Worm (Caenorhabditis elegans) whole organism, L1 larva: ENCODE measurements around the gene C50B8.5.

ENCODE experiments used
- C04F5.9 ChIP-seq: sonication (generic microtip); optimal IDR thresholded peaks from 2 replicates; lab custom pipeline; 2016; ENCODE audit warnings: missing genetic modification characterization, missing compliant biosample characterization
- C16A3.4 ChIP-seq: fragments of 150-350 bp; optimal IDR thresholded peaks from 2 replicates; lab custom pipeline; 2014; ENCODE audit warnings: missing biosample characterization, missing genetic modification characterization
- F16B12.6 ChIP-seq: fragments of 150-350 bp; optimal IDR thresholded peaks from 2 replicates; lab custom pipeline; 2014; ENCODE audit warnings: missing biosample characterization, missing genetic modification characterization
- aly-2 ChIP-seq: fragments of 150-350 bp; optimal IDR thresholded peaks from 2 replicates; lab custom pipeline; 2014; ENCODE audit warnings: missing biosample characterization, missing genetic modification characterization
- ama-1 ChIP-seq: fragments of 150-350 bp; optimal IDR thresholded peaks from 2 replicates; lab custom pipeline; 2014
- blmp-1 ChIP-seq: fragments of 150-350 bp; optimal IDR thresholded peaks from 2 replicates; lab custom pipeline; 2014; ENCODE audit warnings: missing biosample characterization, missing genetic modification characterization
- ceh-63 ChIP-seq: fragments of 200-800 bp; sonication (Bioruptor generic); optimal IDR thresholded peaks from 2 replicates; lab custom pipeline; 2018; ENCODE audit warnings: mild to moderate bottlenecking, missing genetic modification characterization, missing compliant biosample characterization
- ceh-82 ChIP-seq, 3 experiments: fragments of 150-350 bp in 1 of 3; sonication (generic microtip) in 2 of 3; optimal IDR thresholded peaks; 2 replicates each; lab custom pipeline; 2014 to 2017; ENCODE audit warnings: missing biosample characterization in 3 of 3, missing genetic modification characterization in 3 of 3
- ces-1 ChIP-seq: fragments of 150-350 bp; optimal IDR thresholded peaks from 2 replicates; lab custom pipeline; 2014; ENCODE audit warnings: missing biosample characterization, missing genetic modification reagents, missing genetic modification characterization
- dpl-1 ChIP-seq, 3 experiments: fragments of 150-350 bp in 2 of 3; sonication (generic microtip) in 1 of 3; optimal IDR thresholded peaks; 2 replicates each; lab custom pipeline; 2014 to 2017; ENCODE audit warnings: missing biosample characterization in 3 of 3, missing genetic modification characterization in 3 of 3, missing genetic modification reagents in 3 of 3
- efl-1 ChIP-seq, 4 experiments: fragments of 150-350 bp; optimal IDR thresholded peaks in 3 of 4; peaks in 1 of 4; 1 replicate in 1 of 4; 2 replicates in 3 of 4; lab custom pipeline; 2014; ENCODE audit warnings: missing biosample characterization in 2 of 4, missing genetic modification characterization in 2 of 4, missing genetic modification reagents in 2 of 4
- egl-13 ChIP-seq: sonication (generic microtip); optimal IDR thresholded peaks from 2 replicates; lab custom pipeline; 2016; ENCODE audit warnings: missing genotype, missing genetic modification reagents, missing genetic modification characterization, missing compliant biosample characterization
- elt-2 ChIP-seq: sonication (generic microtip); optimal IDR thresholded peaks from 2 replicates; lab custom pipeline; 2016; ENCODE audit warnings: missing genetic modification characterization, mild to moderate bottlenecking, inconsistent platforms, missing compliant biosample characterization, missing genetic modification reagents
- ets-5 ChIP-seq: fragments of 200-800 bp; sonication (Bioruptor generic); IDR thresholded peaks from 2 replicates; pipeline ENCODE4 v1.3.6; 2022; ENCODE audit warnings: missing genetic modification characterization, missing compliant biosample characterization
- fkh-4 ChIP-seq: sonication (generic microtip); optimal IDR thresholded peaks from 2 replicates; lab custom pipeline; 2016; ENCODE audit warnings: missing compliant biosample characterization, missing genetic modification characterization, borderline replicate concordance
- fkh-8 ChIP-seq: sonication (generic microtip); optimal IDR thresholded peaks from 2 replicates; lab custom pipeline; 2016; ENCODE audit warnings: mild to moderate bottlenecking, missing genetic modification characterization, missing compliant biosample characterization
- fos-1 ChIP-seq: fragments of 150-350 bp; optimal IDR thresholded peaks from 2 replicates; lab custom pipeline; 2014; ENCODE audit warnings: missing biosample characterization, missing genetic modification characterization
- hpl-2 ChIP-seq: fragments of 150-350 bp; optimal IDR thresholded peaks from 2 replicates; lab custom pipeline; 2014; ENCODE audit warnings: missing biosample characterization, missing genetic modification reagents, missing genetic modification characterization
- lin-14 ChIP-seq: fragments of 200-800 bp; sonication (Bioruptor generic); optimal IDR thresholded peaks from 2 replicates; lab custom pipeline; 2018; ENCODE audit warnings: mild to moderate bottlenecking, missing genetic modification characterization, moderate library complexity, missing compliant biosample characterization
- lin-39 ChIP-seq: fragments of 150-350 bp; optimal IDR thresholded peaks from 2 replicates; lab custom pipeline; 2014; ENCODE audit warnings: missing biosample characterization, missing genetic modification reagents, missing genetic modification characterization
- lir-3 ChIP-seq: sonication (generic microtip); optimal IDR thresholded peaks from 2 replicates; lab custom pipeline; 2016; ENCODE audit warnings: mild to moderate bottlenecking, missing genetic modification characterization, moderate library complexity, missing compliant biosample characterization; ENCODE audit not compliant: poor library complexity
- lsy-2 ChIP-seq, 2 experiments: fragments of 150-350 bp; optimal IDR thresholded peaks; 2 replicates each; lab custom pipeline; 2014; ENCODE audit warnings: missing biosample characterization in 2 of 2, missing genetic modification characterization in 2 of 2
- mef-2 ChIP-seq: fragments of 150-350 bp; optimal IDR thresholded peaks from 2 replicates; lab custom pipeline; 2014; ENCODE audit warnings: missing biosample characterization, missing genetic modification characterization
- nhr-11 ChIP-seq: fragments of 150-350 bp; optimal IDR thresholded peaks from 2 replicates; lab custom pipeline; 2014; ENCODE audit warnings: missing biosample characterization, missing genetic modification characterization
- nhr-20 ChIP-seq: sonication (generic microtip); optimal IDR thresholded peaks from 2 replicates; lab custom pipeline; 2016; ENCODE audit warnings: mild to moderate bottlenecking, missing genetic modification characterization, missing compliant biosample characterization
- nhr-237 ChIP-seq: fragments of 150-350 bp; optimal IDR thresholded peaks from 2 replicates; lab custom pipeline; 2014; ENCODE audit warnings: missing biosample characterization, missing genetic modification characterization
- nhr-47 ChIP-seq: sonication (generic microtip); optimal IDR thresholded peaks from 2 replicates; lab custom pipeline; 2016; ENCODE audit warnings: mild to moderate bottlenecking, missing genetic modification characterization, moderate library complexity, missing compliant biosample characterization
- nhr-76 ChIP-seq: sonication (generic microtip); optimal IDR thresholded peaks from 2 replicates; lab custom pipeline; 2017; ENCODE audit warnings: missing biosample characterization, missing genetic modification characterization
- nhr-84 ChIP-seq: sonication (generic microtip); optimal IDR thresholded peaks from 2 replicates; lab custom pipeline; 2017; ENCODE audit warnings: missing biosample characterization, missing genetic modification characterization
- nhr-90 ChIP-seq: sonication (generic microtip); optimal IDR thresholded peaks from 2 replicates; lab custom pipeline; 2016; ENCODE audit warnings: mild to moderate bottlenecking, missing genetic modification characterization, missing compliant biosample characterization; ENCODE audit not compliant: poor library complexity
- pax-3 ChIP-seq: fragments of 200-800 bp; sonication (Bioruptor generic); optimal IDR thresholded peaks from 2 replicates; lab custom pipeline; 2018; ENCODE audit warnings: mild to moderate bottlenecking, missing genetic modification characterization, moderate library complexity, missing compliant biosample characterization
- pqm-1 ChIP-seq: sonication (generic microtip); optimal IDR thresholded peaks from 3 replicates; lab custom pipeline; 2017; ENCODE audit warnings: missing biosample characterization, missing genetic modification characterization
- rnt-1 ChIP-seq: sonication (generic microtip); optimal IDR thresholded peaks from 2 replicates; lab custom pipeline; 2016; ENCODE audit warnings: mild to moderate bottlenecking, missing genetic modification characterization, moderate library complexity, missing compliant biosample characterization
- sox-4 ChIP-seq: sonication (generic microtip); optimal IDR thresholded peaks from 2 replicates; lab custom pipeline; 2016; ENCODE audit warnings: missing genetic modification characterization, missing compliant biosample characterization
- sptf-1 ChIP-seq: fragments of 150-350 bp; optimal IDR thresholded peaks from 2 replicates; lab custom pipeline; 2014; ENCODE audit warnings: missing biosample characterization, missing genetic modification characterization
- swsn-7 ChIP-seq: sonication (generic microtip); optimal IDR thresholded peaks from 2 replicates; lab custom pipeline; 2016; ENCODE audit warnings: missing genetic modification characterization, missing compliant biosample characterization
- tbx-2 ChIP-seq: sonication (generic microtip); optimal IDR thresholded peaks from 2 replicates; lab custom pipeline; 2016; ENCODE audit warnings: missing genetic modification characterization, missing compliant biosample characterization
- tlp-1 ChIP-seq: fragments of 150-350 bp; optimal IDR thresholded peaks from 2 replicates; lab custom pipeline; 2014; ENCODE audit warnings: missing biosample characterization, missing genetic modification characterization
- unc-86 ChIP-seq: sonication (generic microtip); optimal IDR thresholded peaks from 2 replicates; lab custom pipeline; 2016; ENCODE audit warnings: missing genetic modification characterization, missing compliant biosample characterization
- zag-1 ChIP-seq: fragments of 150-350 bp; optimal IDR thresholded peaks from 2 replicates; lab custom pipeline; 2014; ENCODE audit warnings: missing biosample characterization, missing genetic modification characterization
- zip-4 ChIP-seq: fragments of 200-800 bp; sonication (Bioruptor generic); optimal IDR thresholded peaks from 2 replicates; lab custom pipeline; 2018; ENCODE audit warnings: mild to moderate bottlenecking, missing genetic modification characterization, moderate library complexity, missing compliant biosample characterization

C50B8.5 gene

ce11 chrV:13556746-13557145 lies 24.0 kb upstream of the C50B8.5 start, which contains the start of gene cav-2 (continued):
- TF ChIP-seq ets-5 (no peak), lin-39 (tag; lab: Kevin White, UChicago) (peak; percentile 68), C16A3.4 (tag; lab: Kevin White, UChicago) (peak; percentile 63), zag-1 (tag; lab: Kevin White, UChicago) (no peak), nhr-76 (tag; lab: Kevin White, UChicago) (no peak), lin-14 (GFP tag; lab: Kevin White, UChicago) (peak; percentile 82), blmp-1 (tag; lab: Kevin White, UChicago) (peak; percentile 46), ceh-63 (GFP tag; lab: Kevin White, UChicago) (no peak), nhr-90 (tag; lab: Kevin White, UChicago) (peak; percentile 93), nhr-47 (tag; lab: Kevin White, UChicago) (peak; percentile 91), nhr-11 (tag; lab: Kevin White, UChicago) (peak; percentile 50), elt-2 (peak; percentile 80), F16B12.6 (tag; lab: Kevin White, UChicago) (no peak), fkh-4 (peak; percentile 98), pqm-1 (peak; percentile 86), aly-2 (tag; lab: Kevin White, UChicago) (no peak), lir-3 (tag; lab: Kevin White, UChicago) (peak; percentile 96), mef-2 (tag; lab: Kevin White, UChicago) (no peak), nhr-20 (tag; lab: Kevin White, UChicago) (peak; percentile 91), lsy-2 (tag; optimal IDR thresholded peaks at IDR 0.05; lab: Kevin White, UChicago) (peak; percentile 83 to 84), unc-86 (tag; lab: Kevin White, UChicago) (peak; percentile 75), ceh-82 (tag; optimal IDR thresholded peaks at IDR 0.05; lab: Kevin White, UChicago) (peak; percentile 67 to 79 (median 76)), fkh-8 (peak; percentile 76), swsn-7 (tag; lab: Kevin White, UChicago) (peak; percentile 86), ces-1 (no peak), pax-3 (tag; lab: Kevin White, UChicago) (peak; percentile 99), nhr-84 (no peak), tbx-2 (tag; lab: Kevin White, UChicago) (peak; percentile 92), C04F5.9 (tag; lab: Kevin White, UChicago) (peak; percentile 74), egl-13 (tag; lab: Kevin White, UChicago) (peak; percentile 94), ama-1 (no peak), dpl-1 (GFP tag; optimal IDR thresholded peaks at IDR 0.05; lab: Kevin White, UChicago) (peak; percentile 92 to 99 (median 96)), sox-4 (peak; percentile 92), fos-1 (tag; lab: Kevin White, UChicago) (peak; percentile 72), sptf-1 (tag; lab: Kevin White, UChicago) (no peak), hpl-2 (GFP tag; lab: Kevin White, UChicago) (no peak)

- no peak for TF ChIP-seq tlp-1 (tag; lab: Kevin White, UChicago)
- TF ChIP-seq fkh-8, result no peak
- TF ChIP-seq tbx-2 (tag; lab: Kevin White, UChicago), result no peak
- no peak for TF ChIP-seq nhr-237
- TF ChIP-seq zip-4 (GFP tag; lab: Kevin White, UChicago), result no peak
These were observed 20.8 kb upstream of the C50B8.5 start, which contains the start of gene C56A3.8 for ce11 chrV:13559978-13560377. TSS of gene C56A3.8 (plus strand) at chrV:13560278.

- TF ChIP-seq rnt-1 (tag; lab: Kevin White, UChicago), result no peak
- no peak for TF ChIP-seq F16B12.6 (tag; lab: Kevin White, UChicago)
- no peak for TF ChIP-seq efl-1 (optimal IDR thresholded peaks at IDR 0.05; lab: Kevin White, UChicago)
- TF ChIP-seq efl-1 (GFP tag; optimal IDR thresholded peaks at IDR 0.05 in 1 of 2; lab: Kevin White, UChicago), result peak in 1 of 2 experiments; percentile 36
- no peak for TF ChIP-seq pqm-1
These were observed 18.0 kb upstream of the C50B8.5 start for ce11 chrV:13562748-13563147.
